Fruit fly (Drosophila melanogaster) whole organism, adult: ENCODE data around the gene mRpL12.

Experiments
- CG11617 ChIP-seq: fragments of 200-800 bp; sonication (Bioruptor generic); optimal IDR thresholded peaks from 2 replicates; lab custom pipeline; 2017; ENCODE audit warnings: mild to moderate bottlenecking, missing biosample characterization, missing genetic modification reagents, missing genetic modification characterization
- CG12768 ChIP-seq: fragments of 200-800 bp; sonication (Bioruptor generic); optimal IDR thresholded peaks from 2 replicates; lab custom pipeline; 2017; ENCODE audit warnings: missing biosample characterization, missing genetic modification characterization, mild to moderate bottlenecking, moderate library complexity, missing genetic modification reagents
- CG14711 ChIP-seq: fragments of 200-800 bp; sonication (Bioruptor generic); optimal IDR thresholded peaks from 2 replicates; lab custom pipeline; 2018; ENCODE audit warnings: missing biosample characterization, mild to moderate bottlenecking, missing genetic modification characterization, moderate library complexity
- CG1620 ChIP-seq: fragments of 200-800 bp; sonication (Bioruptor generic); optimal IDR thresholded peaks from 2 replicates; lab custom pipeline; 2016; ENCODE audit warnings: missing biosample characterization, missing genetic modification characterization
- CG33017 ChIP-seq: fragments of 200-800 bp; sonication (Bioruptor generic); optimal IDR thresholded peaks from 2 replicates; lab custom pipeline; 2018; ENCODE audit warnings: missing biosample characterization, mild to moderate bottlenecking, missing genetic modification characterization, moderate library complexity
- CG5204 ChIP-seq: fragments of 200-800 bp; sonication (Bioruptor generic); optimal IDR thresholded peaks from 2 replicates; lab custom pipeline; 2016; ENCODE audit warnings: missing biosample characterization, missing genetic modification characterization
- CG7045 ChIP-seq: fragments of 200-800 bp; sonication (Bioruptor generic); optimal IDR thresholded peaks from 2 replicates; lab custom pipeline; 2017; ENCODE audit warnings: missing biosample characterization, mild to moderate bottlenecking, missing genetic modification characterization
- CG7101 ChIP-seq: fragments of 200-800 bp; sonication (Bioruptor generic); optimal IDR thresholded peaks from 2 replicates; lab custom pipeline; 2018; ENCODE audit warnings: missing biosample characterization, mild to moderate bottlenecking, missing genetic modification characterization, moderate library complexity
- Clk ChIP-seq: fragments of 200-800 bp; sonication (Bioruptor generic); optimal IDR thresholded peaks from 2 replicates; lab custom pipeline; 2017; ENCODE audit warnings: missing biosample characterization, missing genetic modification characterization
- Crg-1 ChIP-seq: fragments of 200-800 bp; sonication (Bioruptor generic); optimal IDR thresholded peaks from 2 replicates; lab custom pipeline; 2016; ENCODE audit warnings: missing biosample characterization, missing genetic modification characterization
- Hr96 ChIP-seq: fragments of 200-800 bp; sonication (Bioruptor generic); optimal IDR thresholded peaks from 2 replicates; lab custom pipeline; 2016; ENCODE audit warnings: missing biosample characterization, missing genetic modification characterization
- Mnt ChIP-seq: fragments of 200-800 bp; sonication (Bioruptor generic); optimal IDR thresholded peaks from 2 replicates; lab custom pipeline; 2016; ENCODE audit warnings: missing biosample characterization, mild to moderate bottlenecking, missing genetic modification characterization
- bab1 ChIP-seq: fragments of 200-800 bp; sonication (Bioruptor generic); optimal IDR thresholded peaks from 3 replicates; lab custom pipeline; 2019; ENCODE audit warnings: missing biosample characterization, mild to moderate bottlenecking, missing genetic modification characterization, moderate library complexity
- cic ChIP-seq: fragments of 200-800 bp; sonication (Bioruptor generic); optimal IDR thresholded peaks from 2 replicates; lab custom pipeline; 2017; ENCODE audit warnings: missing biosample characterization, mild to moderate bottlenecking, missing genetic modification characterization, moderate library complexity
- cnc ChIP-seq, 2 experiments: fragments of >200 bp; optimal IDR thresholded peaks; 2 replicates each; lab custom pipeline; 2017
- kay ChIP-seq: fragments of 200-800 bp; sonication (Bioruptor generic); peaks from one replicate; lab custom pipeline; 2016; ENCODE audit warnings: missing biosample characterization, missing genetic modification characterization, borderline replicate concordance
- ovo ChIP-seq: fragments of 200-800 bp; sonication (Bioruptor generic); optimal IDR thresholded peaks from 2 replicates; lab custom pipeline; 2016; ENCODE audit warnings: missing biosample characterization, missing genetic modification characterization
- pad ChIP-seq: fragments of 200-800 bp; sonication (Bioruptor generic); optimal IDR thresholded peaks from 3 replicates; lab custom pipeline; 2017; ENCODE audit warnings: missing biosample characterization, missing genetic modification characterization, mild to moderate bottlenecking, moderate library complexity, missing genetic modification reagents
- tj ChIP-seq: fragments of 200-800 bp; sonication (Bioruptor generic); optimal IDR thresholded peaks from 3 replicates; lab custom pipeline; 2017; ENCODE audit warnings: missing biosample characterization, mild to moderate bottlenecking, missing genetic modification characterization, moderate library complexity
- toe ChIP-seq: fragments of 200-800 bp; sonication (Bioruptor generic); optimal IDR thresholded peaks from 2 replicates; lab custom pipeline; 2016; ENCODE audit warnings: missing biosample characterization, missing genetic modification characterization

The mRpL12 gene

DNA sequence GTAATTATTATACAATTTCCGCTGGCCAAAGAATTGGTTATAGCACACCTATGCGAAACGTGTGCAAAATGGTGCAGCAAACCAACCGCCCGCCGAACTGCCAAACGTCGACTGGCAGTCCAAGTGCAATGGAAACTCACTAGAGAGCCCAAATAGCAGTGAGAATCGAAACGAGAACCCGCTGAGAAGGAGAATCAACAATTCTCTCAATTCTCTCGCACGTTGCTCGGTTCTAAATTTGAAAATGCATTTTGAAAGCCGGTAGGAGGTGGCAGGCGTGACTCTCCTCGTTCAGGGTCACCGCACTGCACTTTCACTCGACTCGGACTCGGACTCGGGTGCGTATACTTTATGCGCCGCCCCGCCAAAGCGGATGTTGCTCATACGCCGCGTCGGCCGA is 23.2 kb downstream of the mRpL12 start, which contains the start of gene CG5644:
CG5644 (minus strand) TSS at position 101 of the 400 bp plus-strand sequence.
- TF ChIP-seq CG14711 (tag; lab: Kevin White, UChicago) (no peak), CG5204 (no peak), CG33017 (tag; lab: Kevin White, UChicago) (no peak), tj (peak; percentile 0), bab1 (GFP tag; lab: Kevin White, UChicago) (no peak), Clk (no peak), ovo (GFP tag; lab: Kevin White, UChicago) (no peak)

DNA sequence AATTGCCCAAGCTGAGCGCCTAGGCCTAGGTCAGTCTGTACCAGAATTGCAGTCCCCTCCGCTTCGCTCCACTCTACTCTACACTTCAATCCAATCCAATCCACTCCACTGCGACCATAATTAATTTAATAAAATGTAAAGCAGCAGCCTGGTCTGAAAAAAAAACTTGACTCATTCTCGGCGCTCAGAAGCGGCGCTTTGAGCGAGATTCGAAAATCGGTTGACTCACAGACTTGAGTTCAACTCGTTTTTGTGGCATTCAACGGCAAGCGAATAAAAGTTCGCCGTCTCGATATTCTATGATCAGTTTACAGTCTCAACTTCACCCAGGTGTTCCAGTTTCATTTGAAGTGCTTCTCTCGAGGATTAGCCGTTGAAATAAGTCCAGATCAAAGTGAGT is 24.9 kb downstream of the mRpL12 start, which contains the start of gene CG13314:
CG13314 (plus strand) TSS at position 301 of the 400 bp plus-strand sequence.
- TF ChIP-seq kay (GFP tag; lab: Kevin White, UChicago) (no peak), Mnt (GFP tag; lab: Kevin White, UChicago) (no peak), CG11617 (GFP tag; lab: Kevin White, UChicago) (no peak), CG33017 (tag; lab: Kevin White, UChicago) (no peak)

DNA sequence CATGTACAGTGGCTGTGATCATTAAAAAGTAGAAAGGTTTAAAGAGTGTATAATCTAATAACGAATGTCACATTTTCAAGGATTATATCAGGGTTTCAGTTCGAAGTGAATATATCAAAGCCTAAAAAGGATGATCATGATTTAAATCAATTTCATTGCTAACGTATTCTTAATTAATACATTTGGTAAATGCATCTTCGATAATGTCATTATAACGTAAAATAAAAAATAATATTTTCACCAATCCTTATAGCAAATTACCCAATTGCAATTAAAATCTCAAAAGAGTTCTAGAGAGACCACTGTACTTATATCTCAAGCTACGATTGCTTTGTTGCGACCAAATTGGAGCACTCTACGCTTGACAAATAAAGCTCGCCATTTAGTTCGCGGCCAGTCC is 25.5 kb downstream of the mRpL12 start:
- TF ChIP-seq cic (GFP tag; lab: Kevin White, UChicago) (no peak), Clk (no peak), CG33017 (tag; lab: Kevin White, UChicago) (no peak), Hr96 (GFP tag; lab: Kevin White, UChicago) (no peak), bab1 (GFP tag; lab: Kevin White, UChicago) (no peak), cnc (optimal IDR thresholded peaks at IDR 0.05; lab: Kevin White, UChicago) (no peak), CG5204 (no peak), Crg-1 (GFP tag; lab: Kevin White, UChicago) (no peak), pad (GFP tag; lab: Kevin White, UChicago) (no peak), CG1620 (GFP tag; lab: Kevin White, UChicago) (no peak), CG12768 (no peak), toe (GFP tag; lab: Kevin White, UChicago) (no peak), ovo (GFP tag; lab: Kevin White, UChicago) (no peak)

DNA sequence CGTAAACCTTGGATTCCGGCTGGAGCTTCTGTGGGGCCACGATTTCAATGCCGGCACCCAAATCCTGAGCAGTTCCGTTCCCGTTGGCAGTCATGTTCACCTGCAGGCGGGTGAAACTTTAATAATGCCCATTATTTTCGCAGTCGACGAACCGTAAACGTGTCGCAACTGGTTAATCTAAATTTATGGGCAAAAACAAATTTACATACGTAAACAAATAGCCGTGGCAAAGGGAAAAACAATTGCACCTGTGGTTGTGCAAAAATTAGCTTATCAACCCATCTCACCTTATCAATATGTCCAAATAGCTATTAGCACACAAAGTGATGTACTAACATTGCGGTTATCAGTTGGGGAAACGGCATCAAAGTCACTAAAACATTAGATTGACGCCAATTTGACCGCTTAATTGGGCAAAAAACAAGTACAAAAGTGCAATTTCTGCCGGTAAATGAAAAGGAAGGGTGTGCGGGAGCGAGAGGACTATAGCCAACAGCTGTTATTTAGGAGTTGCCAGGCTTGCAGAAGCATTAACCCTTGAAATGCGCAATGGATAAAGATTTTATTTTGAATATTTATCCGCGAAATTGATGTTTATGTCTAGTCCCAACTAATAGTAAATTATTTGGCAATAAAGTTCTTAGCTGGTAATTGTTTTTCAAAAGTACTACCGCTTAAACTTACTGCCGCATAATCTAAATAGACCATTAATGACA is 28.7 kb downstream of the mRpL12 start:
- TF ChIP-seq toe (GFP tag; lab: Kevin White, UChicago) (no peak), pad (GFP tag; lab: Kevin White, UChicago) (no peak), tj (peak; percentile 25), CG12768 (peak; percentile 41), kay (GFP tag; lab: Kevin White, UChicago) (peak; percentile 7), CG33017 (tag; lab: Kevin White, UChicago) (peak; percentile 58), Crg-1 (GFP tag; lab: Kevin White, UChicago) (peak; percentile 19), bab1 (GFP tag; lab: Kevin White, UChicago) (no peak), CG11617 (GFP tag; lab: Kevin White, UChicago) (peak; percentile 28), CG1620 (GFP tag; lab: Kevin White, UChicago) (no peak), Mnt (GFP tag; lab: Kevin White, UChicago) (peak; percentile 37), cic (GFP tag; lab: Kevin White, UChicago) (peak; percentile 79), Hr96 (GFP tag; lab: Kevin White, UChicago) (peak; percentile 8), ovo (GFP tag; lab: Kevin White, UChicago) (no peak), cnc (optimal IDR thresholded peaks at IDR 0.05; lab: Kevin White, UChicago) (no peak), CG7045 (GFP tag; lab: Kevin White, UChicago) (peak; percentile 60), CG5204 (no peak), CG14711 (tag; lab: Kevin White, UChicago) (peak; percentile 89), CG7101 (tag; lab: Kevin White, UChicago) (no peak), Clk (no peak)

DNA sequence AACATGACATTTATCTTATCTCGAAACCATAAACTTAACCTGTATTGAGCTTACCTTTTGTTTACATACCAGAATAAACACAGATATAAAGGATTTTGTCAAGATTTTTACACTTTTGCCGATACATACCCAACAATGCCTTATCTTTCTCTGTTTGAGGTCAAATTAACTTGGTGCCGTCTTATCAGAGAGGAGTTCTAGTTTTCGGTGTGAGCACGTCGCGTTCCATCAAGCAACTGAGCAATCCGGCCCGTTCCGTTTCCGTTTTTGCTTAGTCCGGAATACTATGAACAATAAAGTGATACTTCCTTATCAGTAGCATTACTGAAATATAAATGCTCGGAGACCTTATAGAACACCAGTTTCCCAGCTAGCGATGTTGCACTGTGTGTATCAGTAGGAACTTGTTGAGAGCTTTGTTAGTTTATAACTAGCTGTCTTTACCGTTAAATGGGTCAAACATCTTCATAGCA is 29.3 kb downstream of the mRpL12 start, which contains the start of gene Galk:
Galk (minus strand) TSS at position 244 of the 473 bp plus-strand sequence.
- no peak for TF ChIP-seq CG11617 (GFP tag; lab: Kevin White, UChicago)
- TF ChIP-seq Clk, result peak; percentile 13
- peak; percentile 5 for TF ChIP-seq Crg-1 (GFP tag; lab: Kevin White, UChicago)
- TF ChIP-seq CG12768, result peak; percentile 44
- TF ChIP-seq cic (GFP tag; lab: Kevin White, UChicago), result peak; percentile 29
- no peak for TF ChIP-seq toe (GFP tag; lab: Kevin White, UChicago)
- peak; percentile 45 for TF ChIP-seq Mnt (GFP tag; lab: Kevin White, UChicago)
- TF ChIP-seq tj, result peak; percentile 25
- TF ChIP-seq CG5204, result peak; percentile 64
- TF ChIP-seq ovo (GFP tag; lab: Kevin White, UChicago), result peak; percentile 22
- peak; percentile 59 for TF ChIP-seq CG7101 (tag; lab: Kevin White, UChicago)
- TF ChIP-seq CG1620 (GFP tag; lab: Kevin White, UChicago), result peak; percentile 28
- TF ChIP-seq kay (GFP tag; lab: Kevin White, UChicago), result no peak
- TF ChIP-seq CG33017 (tag; lab: Kevin White, UChicago), result peak; percentile 70
- no peak for TF ChIP-seq Hr96 (GFP tag; lab: Kevin White, UChicago)
- TF ChIP-seq CG7045 (GFP tag; lab: Kevin White, UChicago), result no peak
- no peak for TF ChIP-seq cnc (optimal IDR thresholded peaks at IDR 0.05; lab: Kevin White, UChicago)
- TF ChIP-seq CG14711 (tag; lab: Kevin White, UChicago), result no peak

DNA sequence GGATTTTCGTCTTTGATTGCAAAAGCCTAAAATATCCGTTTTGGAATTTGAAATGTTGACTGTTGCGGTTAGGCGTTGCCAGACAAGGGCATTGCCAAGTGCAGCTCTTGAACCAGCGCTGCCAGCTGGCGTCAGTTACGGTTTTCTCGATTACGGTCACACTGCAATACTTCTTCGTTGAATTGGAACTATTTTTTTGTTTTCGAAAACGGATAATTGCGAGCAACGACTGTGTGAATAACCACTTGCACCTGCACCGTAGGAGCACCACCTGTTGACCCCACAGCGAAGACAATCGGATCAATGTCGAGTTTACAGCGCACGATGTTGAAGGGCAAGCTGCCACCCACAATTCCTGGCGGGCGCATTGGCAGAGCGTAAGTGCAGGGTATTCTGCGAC is 30.0 kb downstream of the mRpL12 start, which contains the start of gene CG5068:
CG5068 (plus strand) TSS at position 129 of the 400 bp plus-strand sequence.
- TF ChIP-seq bab1 (GFP tag; lab: Kevin White, UChicago) (peak; percentile 10), CG1620 (GFP tag; lab: Kevin White, UChicago) (no peak)
